Worm (Caenorhabditis elegans): ENCODE measurements around the gene clec-146.

ce11 chrII:13596505-13596977 is 3.0 kb upstream of the clec-146 start, which contains the start of the genes fbxc-23 and csc-1:
- TF ChIP-seq ama-1 (optimal IDR thresholded peaks at IDR 0.05) (no peak), pes-1 (GFP tag; IDR thresholded peaks at IDR 0.05) (no peak), aly-1 (tag; optimal IDR thresholded peaks at IDR 0.05) (no peak), B0310.2 (tag; optimal IDR thresholded peaks at IDR 0.05) (no peak), sea-1 (GFP tag; conservative IDR thresholded peaks at IDR 0.05) (no peak), flt-1 (GFP tag; IDR thresholded peaks at IDR 0.05) (no peak)
